Worm (Caenorhabditis elegans) whole organism, late embryonic: ENCODE measurements around the gene spp-3.

Experiments
- C08G9.2 ChIP-seq: sonication (generic microtip); optimal IDR thresholded peaks from 2 replicates; lab custom pipeline; 2016; ENCODE audit warnings: mild to moderate bottlenecking, missing genetic modification characterization, moderate library complexity, missing compliant biosample characterization
- T23F11.4 ChIP-seq: fragments of 200-800 bp; sonication (Bioruptor generic); optimal IDR thresholded peaks from 2 replicates; lab custom pipeline; 2018; ENCODE audit warnings: mild to moderate bottlenecking, missing genetic modification characterization, missing compliant biosample characterization
- Y22D7AL.16 ChIP-seq: sonication (generic microtip); optimal IDR thresholded peaks from 2 replicates; lab custom pipeline; 2016; ENCODE audit warnings: missing genetic modification characterization, missing compliant biosample characterization
- ahr-1 ChIP-seq: sonication (generic microtip); optimal IDR thresholded peaks from 2 replicates; lab custom pipeline; 2016; ENCODE audit warnings: missing genetic modification characterization, missing compliant biosample characterization
- ceh-18 ChIP-seq: sonication (generic microtip); optimal IDR thresholded peaks from 2 replicates; lab custom pipeline; 2016; ENCODE audit warnings: missing genetic modification characterization, missing compliant biosample characterization
- ceh-2 ChIP-seq: sonication (generic microtip); optimal IDR thresholded peaks from 2 replicates; lab custom pipeline; 2016; ENCODE audit warnings: missing genotype, missing genetic modification characterization, missing compliant biosample characterization
- ceh-22 ChIP-seq: sonication (generic microtip); optimal IDR thresholded peaks from 2 replicates; lab custom pipeline; 2017; ENCODE audit warnings: missing biosample characterization, missing genetic modification characterization
- ceh-24 ChIP-seq: sonication (generic microtip); optimal IDR thresholded peaks from 2 replicates; lab custom pipeline; 2016; ENCODE audit warnings: mild to moderate bottlenecking, missing genetic modification characterization, missing compliant biosample characterization
- ceh-30 ChIP-seq: fragments of 150-350 bp; optimal IDR thresholded peaks from 2 replicates; lab custom pipeline; 2014; ENCODE audit warnings: missing biosample characterization, missing genetic modification characterization
- ceh-45 ChIP-seq: fragments of 200-800 bp; sonication (Bioruptor generic); IDR thresholded peaks from 2 replicates; pipeline ENCODE4 v1.3.6; 2022; ENCODE audit warnings: missing genetic modification reagents, missing genetic modification characterization, missing compliant biosample characterization
- ceh-48 ChIP-seq: sonication (generic microtip); optimal IDR thresholded peaks from 2 replicates; lab custom pipeline; 2016; ENCODE audit warnings: missing genetic modification characterization, inconsistent platforms, missing compliant biosample characterization
- ceh-9 ChIP-seq: sonication (generic microtip); optimal IDR thresholded peaks from 2 replicates; lab custom pipeline; 2016; ENCODE audit warnings: mild to moderate bottlenecking, missing genetic modification characterization, inconsistent platforms, missing compliant biosample characterization
- dve-1 ChIP-seq: sonication (generic microtip); optimal IDR thresholded peaks from 2 replicates; lab custom pipeline; 2017; ENCODE audit warnings: antibody characterized with exemption, mild to moderate bottlenecking, missing genetic modification characterization, missing compliant biosample characterization
- elt-2 ChIP-seq: sonication (generic microtip); optimal IDR thresholded peaks from 2 replicates; lab custom pipeline; 2016; ENCODE audit warnings: missing genetic modification reagents, missing genetic modification characterization, missing compliant biosample characterization
- elt-4 ChIP-seq: sonication (generic microtip); optimal IDR thresholded peaks from 2 replicates; lab custom pipeline; 2016; ENCODE audit warnings: missing genetic modification characterization, missing compliant biosample characterization
- ets-4 ChIP-seq: sonication (generic microtip); optimal IDR thresholded peaks from 2 replicates; lab custom pipeline; 2016; ENCODE audit warnings: missing genetic modification characterization, missing compliant biosample characterization
- fkh-10 ChIP-seq: fragments of 150-350 bp; optimal IDR thresholded peaks from 2 replicates; lab custom pipeline; 2014; ENCODE audit warnings: missing biosample characterization, missing genetic modification reagents, missing genetic modification characterization
- hlh-15 ChIP-seq: sonication (generic microtip); optimal IDR thresholded peaks from 2 replicates; lab custom pipeline; 2016; ENCODE audit warnings: missing genetic modification characterization, missing compliant biosample characterization
- hlh-30 ChIP-seq: sonication (generic microtip); optimal IDR thresholded peaks from 2 replicates; lab custom pipeline; 2017; ENCODE audit warnings: antibody characterized with exemption, missing genetic modification characterization, missing compliant biosample characterization; ENCODE audit not compliant: insufficient read depth
- madf-2 ChIP-seq: sonication (generic microtip); optimal IDR thresholded peaks from 2 replicates; lab custom pipeline; 2017; ENCODE audit warnings: missing genetic modification characterization, missing compliant biosample characterization
- mec-3 ChIP-seq: sonication (generic microtip); optimal IDR thresholded peaks from 2 replicates; lab custom pipeline; 2016; ENCODE audit warnings: borderline replicate concordance, missing genetic modification characterization, missing compliant biosample characterization
- nfya-1 ChIP-seq: sonication (generic microtip); optimal IDR thresholded peaks from 2 replicates; lab custom pipeline; 2017; ENCODE audit warnings: missing genetic modification characterization, mild to moderate bottlenecking, missing compliant biosample characterization, antibody characterized with exemption, moderate library complexity
- npax-4 ChIP-seq: sonication (generic microtip); optimal IDR thresholded peaks from 2 replicates; lab custom pipeline; 2016; ENCODE audit warnings: missing genetic modification characterization, missing compliant biosample characterization
- odd-2 ChIP-seq: sonication (generic microtip); optimal IDR thresholded peaks from 2 replicates; lab custom pipeline; 2017; ENCODE audit warnings: antibody characterized with exemption, mild to moderate bottlenecking, missing genetic modification characterization, missing compliant biosample characterization
- pha-2 ChIP-seq: sonication (generic microtip); optimal IDR thresholded peaks from 2 replicates; lab custom pipeline; 2017; ENCODE audit warnings: mild to moderate bottlenecking, missing genetic modification characterization, missing compliant biosample characterization
- pros-1 ChIP-seq: fragments of 150-350 bp; optimal IDR thresholded peaks from 2 replicates; lab custom pipeline; 2014; ENCODE audit warnings: missing biosample characterization, missing genetic modification reagents, missing genetic modification characterization
- ref-2 ChIP-seq: sonication (generic microtip); optimal IDR thresholded peaks from 2 replicates; lab custom pipeline; 2016; ENCODE audit warnings: missing genetic modification characterization, missing compliant biosample characterization
- tbx-2 ChIP-seq: sonication (generic microtip); optimal IDR thresholded peaks from 2 replicates; lab custom pipeline; 2016; ENCODE audit warnings: missing genetic modification characterization, missing compliant biosample characterization
- unc-42 ChIP-seq: sonication (generic microtip); optimal IDR thresholded peaks from 2 replicates; lab custom pipeline; 2016; ENCODE audit warnings: missing genotype, missing genetic modification characterization, missing compliant biosample characterization
- unc-55 ChIP-seq: sonication (generic microtip); optimal IDR thresholded peaks from 2 replicates; lab custom pipeline; 2017; ENCODE audit warnings: missing biosample characterization, missing genetic modification reagents, missing genetic modification characterization

Gene spp-3

DNA sequence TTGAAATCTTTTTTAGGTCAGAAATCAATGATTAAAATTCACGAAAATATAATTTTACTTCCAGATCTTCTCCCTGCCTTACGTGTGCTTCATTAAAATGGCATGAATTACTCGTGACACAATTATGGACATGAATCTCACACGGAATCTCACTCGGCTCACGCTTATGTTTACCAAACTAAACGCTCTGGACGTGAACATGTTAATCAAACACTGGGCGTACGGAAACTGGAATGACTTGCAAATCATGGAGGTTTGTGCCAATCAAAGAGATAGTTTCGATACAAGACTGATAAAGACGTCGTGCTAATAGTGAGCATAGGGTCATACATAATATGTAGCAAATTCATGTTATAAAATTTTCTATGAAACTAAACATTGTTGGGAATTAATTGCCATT lies 589 bp downstream of the spp-3 start:
- no peak for TF ChIP-seq ceh-45 (GFP tag; lab: Robert Waterston, UW)

DNA sequence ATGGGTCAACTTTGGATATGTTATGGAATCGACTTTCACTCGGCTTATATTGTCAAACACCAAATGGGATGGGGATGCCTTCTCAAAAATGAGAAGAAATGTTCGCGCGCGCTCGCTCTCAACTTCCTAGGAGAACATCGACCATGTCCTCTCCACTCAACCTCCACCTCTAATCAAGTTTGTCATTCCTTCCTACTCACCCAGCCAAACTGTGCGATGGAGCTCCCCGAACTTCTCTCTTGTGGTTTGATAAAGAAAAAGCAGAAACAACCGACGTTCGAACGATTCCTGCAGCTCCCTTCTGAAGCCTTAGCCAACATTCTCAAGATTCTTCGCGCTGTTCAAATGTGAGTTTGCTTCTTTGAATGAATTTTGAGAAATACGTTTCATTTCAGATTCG lies 1.9 kb downstream of the spp-3 start:
- no peak for TF ChIP-seq C08G9.2 (tag; lab: Kevin White, UChicago)
- no peak for TF ChIP-seq ceh-48 (tag; lab: Kevin White, UChicago)
- TF ChIP-seq ceh-9 (tag; lab: Kevin White, UChicago): no peak
- TF ChIP-seq ets-4: no peak
- TF ChIP-seq nfya-1: no peak
- no peak for TF ChIP-seq ceh-30 (tag; lab: Kevin White, UChicago)
- no peak for TF ChIP-seq T23F11.4 (GFP tag; lab: Kevin White, UChicago)
- TF ChIP-seq ceh-18 (tag; lab: Kevin White, UChicago): no peak
- no peak for TF ChIP-seq unc-55 (GFP tag; lab: Kevin White, UChicago)
- no peak for TF ChIP-seq pros-1 (tag; lab: Kevin White, UChicago)
- TF ChIP-seq fkh-10: no peak
- no peak for TF ChIP-seq ceh-24
- no peak for TF ChIP-seq ahr-1 (tag; lab: Kevin White, UChicago)
- TF ChIP-seq, all 69 proteins: peak for 0

DNA sequence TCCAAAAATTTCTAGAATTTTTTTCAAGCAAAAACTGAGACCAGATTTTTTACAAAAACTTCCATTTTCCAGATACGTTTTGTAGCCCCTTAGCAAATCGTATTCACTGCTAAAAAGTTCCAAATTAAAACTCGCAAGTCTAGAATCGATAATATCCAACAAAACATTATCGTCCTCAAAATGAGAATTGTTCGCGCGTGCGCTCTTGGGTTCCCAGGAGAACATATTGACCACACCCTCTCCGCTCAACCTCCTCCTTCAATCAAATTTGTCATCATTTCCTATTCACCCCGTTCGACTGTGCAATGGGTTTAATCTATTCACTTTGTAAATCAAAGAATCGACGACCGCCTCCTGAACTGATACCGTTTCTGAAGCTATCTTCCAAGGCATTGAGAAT lies 3.3 kb downstream of the spp-3 start:
- no peak for TF ChIP-seq unc-42 (tag; lab: Kevin White, UChicago)

DNA sequence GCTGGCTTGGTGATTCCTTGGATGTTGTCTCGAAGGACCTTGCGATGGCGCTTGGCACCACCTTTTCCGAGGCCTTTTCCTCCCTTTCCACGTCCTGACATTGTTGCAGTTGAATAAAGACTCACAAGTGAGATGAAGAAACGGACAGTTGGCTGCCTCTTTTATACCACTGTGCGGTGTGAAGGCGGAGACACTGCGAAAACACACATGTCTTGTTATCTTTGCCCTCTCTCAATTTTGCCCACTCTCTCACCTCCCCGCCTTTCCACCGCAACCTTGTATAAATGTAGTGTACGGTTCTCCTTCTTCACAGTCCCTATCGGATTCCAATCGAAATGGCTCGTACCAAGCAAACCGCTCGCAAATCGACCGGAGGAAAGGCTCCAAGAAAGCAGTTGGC lies 5.4 kb downstream of the spp-3 start, which contains the start of the genes his-38 and his-40:
Gene his-38 (minus strand): TSS at position 101 of the 400 bp plus-strand sequence.
Gene his-40 (plus strand): TSS at position 336 of the 400 bp plus-strand sequence.
- no peak for TF ChIP-seq elt-4 (tag; lab: Kevin White, UChicago)
- no peak for TF ChIP-seq hlh-30 (tag; lab: Kevin White, UChicago)
- TF ChIP-seq ceh-22 (tag; lab: Kevin White, UChicago): no peak
- TF ChIP-seq T23F11.4 (GFP tag; lab: Kevin White, UChicago): no peak
- TF ChIP-seq tbx-2 (tag; lab: Kevin White, UChicago): no peak
- TF ChIP-seq unc-42 (tag; lab: Kevin White, UChicago): no peak
- TF ChIP-seq ceh-2 (tag; lab: Kevin White, UChicago): no peak
- TF ChIP-seq unc-55 (GFP tag; lab: Kevin White, UChicago): no peak
- TF ChIP-seq ceh-45 (GFP tag; lab: Robert Waterston, UW): no peak
- no peak for TF ChIP-seq npax-4

DNA sequence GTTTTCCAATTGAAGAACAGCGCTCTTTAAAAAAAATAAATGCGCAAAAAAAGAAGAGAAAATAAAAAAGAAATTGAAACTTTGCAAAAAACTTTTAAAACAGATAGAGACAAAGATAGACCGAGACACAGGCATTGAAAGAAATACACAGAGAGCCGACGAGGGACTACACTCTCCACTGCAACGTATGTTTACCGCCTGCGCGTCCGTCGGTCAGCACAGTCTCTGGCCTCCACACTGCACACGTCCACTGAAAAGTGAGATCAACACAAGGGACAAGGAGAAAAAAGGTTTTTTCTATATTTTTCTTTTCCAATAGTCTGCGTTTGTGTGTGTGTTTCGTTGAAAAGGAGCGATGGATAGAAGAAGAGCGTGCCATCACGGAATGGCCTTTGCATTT lies 8.7 kb downstream of the spp-3 start:
- TF ChIP-seq ceh-18 (tag; lab: Kevin White, UChicago): peak; percentile 32
- no peak for TF ChIP-seq hlh-15 (tag; lab: Kevin White, UChicago)
- no peak for TF ChIP-seq odd-2
- no peak for TF ChIP-seq fkh-10
- TF ChIP-seq C08G9.2 (tag; lab: Kevin White, UChicago): no peak
- no peak for TF ChIP-seq tbx-2 (tag; lab: Kevin White, UChicago)
- no peak for TF ChIP-seq Y22D7AL.16 (tag; lab: Kevin White, UChicago)
- no peak for TF ChIP-seq elt-4 (tag; lab: Kevin White, UChicago)
- no peak for TF ChIP-seq pha-2
- TF ChIP-seq ref-2 (tag; lab: Kevin White, UChicago): no peak
- peak; percentile 16 for TF ChIP-seq dve-1
- peak; percentile 63 for TF ChIP-seq nfya-1
- no peak for TF ChIP-seq mec-3 (tag; lab: Kevin White, UChicago)

DNA sequence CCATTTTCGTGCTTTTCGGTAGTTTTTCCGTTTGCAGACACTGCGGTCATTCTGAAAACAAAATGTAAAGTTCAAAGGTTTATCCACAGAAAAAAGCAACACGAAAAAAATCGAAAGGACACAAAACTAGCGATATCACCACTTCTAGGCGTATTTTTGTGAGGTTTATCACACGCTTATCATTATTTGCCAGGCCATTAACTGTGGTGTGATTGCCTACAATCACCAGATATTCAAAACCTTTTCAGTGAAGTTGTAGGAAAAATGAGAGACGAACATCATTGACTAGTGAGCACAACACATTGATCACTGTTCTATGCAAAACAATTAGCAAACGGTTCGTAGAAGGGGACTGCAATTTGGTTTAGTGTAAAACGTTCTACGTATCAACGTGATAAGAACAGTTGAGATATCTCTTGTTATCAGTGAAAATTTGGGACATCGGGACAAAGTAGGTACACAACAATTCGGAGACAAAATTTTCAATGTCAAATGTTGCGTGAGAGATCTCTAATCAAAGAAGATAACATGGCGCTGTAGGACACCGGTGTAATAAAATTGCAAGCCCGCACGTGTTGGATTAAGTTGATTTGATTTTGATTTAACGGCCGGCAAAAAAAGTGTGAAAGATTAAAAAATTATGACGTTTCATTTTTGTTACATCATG lies 9.5 kb downstream of the spp-3 start, which contains the start of gene sur-5:
Gene sur-5 (minus strand): TSS at position 51 of the 667 bp plus-strand sequence.
- TF ChIP-seq elt-2 (tag; lab: Kevin White, UChicago): peak; percentile 87
- no peak for TF ChIP-seq madf-2 (tag; lab: Kevin White, UChicago)
